Worm (Caenorhabditis elegans) whole organism, mixed stage, embryonic: ENCODE results near the gene R07B7.10.

Experiments used
- elt-1 ChIP-seq: sonication (generic microtip); optimal IDR thresholded peaks from 2 replicates; lab custom pipeline; 2017; ENCODE audit warnings: missing genetic modification characterization, mild to moderate bottlenecking, missing compliant biosample characterization, antibody characterized with exemption, moderate library complexity, borderline replicate concordance; ENCODE audit not compliant: insufficient read depth
- unc-62 ChIP-seq: fragments of 150-350 bp; optimal IDR thresholded peaks from 2 replicates; lab custom pipeline; 2014; ENCODE audit warnings: missing biosample characterization, missing genetic modification reagents, missing genetic modification characterization

ce11 chrV:12053598-12053997 lies 29.4 kb upstream of the R07B7.10 start, which contains the start of gene F10C2.7:
- TF ChIP-seq elt-1 (tag; lab: Kevin White, UChicago) (no peak), unc-62 (GFP tag; lab: Kevin White, UChicago) (no peak)
